Fruit fly (Drosophila melanogaster): Measurements from ENCODE around the gene CG3719.

CG3719 gene

DNA sequence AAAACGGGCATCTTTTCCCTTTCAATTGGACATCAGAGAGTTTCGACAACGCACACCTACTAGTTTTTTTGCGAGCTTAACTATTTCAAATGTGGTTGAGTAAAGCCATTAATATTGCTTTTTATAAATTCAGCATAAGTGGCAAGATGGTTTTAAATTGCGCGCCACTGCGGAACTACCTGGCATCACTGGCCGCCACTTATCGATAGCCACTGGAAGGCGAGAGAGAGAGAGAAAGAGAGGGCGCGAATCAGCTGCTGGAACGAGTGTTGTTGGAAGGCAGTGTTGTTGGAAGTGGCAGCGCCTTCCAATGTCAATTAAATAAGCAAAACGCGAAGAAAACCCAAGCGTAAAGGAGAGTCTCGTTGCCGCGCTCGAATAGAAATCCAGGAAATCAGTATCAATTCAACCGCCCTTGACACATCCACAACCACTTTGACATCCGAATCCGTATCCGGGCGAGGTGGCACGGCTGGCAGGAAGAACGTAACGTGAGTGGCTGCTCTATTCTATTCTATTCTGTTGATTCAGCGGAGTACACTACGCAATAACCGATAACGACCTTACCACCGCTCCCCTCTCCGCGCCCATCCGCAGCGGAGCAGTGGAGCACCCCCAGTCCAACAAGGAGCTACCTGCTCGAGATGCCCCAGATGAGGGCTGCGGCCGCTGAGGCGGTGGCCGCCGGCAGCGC is 4.9 kb downstream of the CG3719 start, which contains the start of gene AMPKalpha:
Gene AMPKalpha, plus strand, starts transcription at position 272 of the 694 bp plus-strand sequence.
- TF ChIP-seq CG8290 (GFP tag; optimal IDR thresholded peaks at IDR 0.05) (no peak), CG8290 (tag; optimal IDR thresholded peaks at IDR 0.05) (peak in 1 of 2 experiments; percentile 27), ci (GFP tag; IDR thresholded peaks at IDR 0.05) (no peak), Dp (GFP tag; optimal IDR thresholded peaks at IDR 0.05) (peak; percentile 97), CG15479 (GFP tag; optimal IDR thresholded peaks at IDR 0.05) (peak; percentile 33), E2f2 (GFP tag; IDR thresholded peaks at IDR 0.05) (peak; percentile 97), abd-A (tag; optimal IDR thresholded peaks at IDR 0.05) (peak; percentile 24), Trl (optimal IDR thresholded peaks at IDR 0.05) (peak; percentile 37 to 53), Trl (GFP tag; optimal IDR thresholded peaks at IDR 0.05) (no peak), mld (GFP tag; IDR thresholded peaks at IDR 0.05; ENCODE audit: partially characterized antibody) (0 out of 3 replicates have a peak, but pooled peaks have one; percentile 30), trem (tag; optimal IDR thresholded peaks at IDR 0.05) (peak; percentile 64), crp (GFP tag; optimal IDR thresholded peaks at IDR 0.05) (peak; percentile 41 to 87), Drgx (GFP tag; IDR thresholded peaks at IDR 0.05) (no peak), CG6791 (GFP tag; IDR thresholded peaks at IDR 0.05; ENCODE audit: partially characterized antibody) (peak; percentile 43; the same call in 1 of the 3 replicates), vvl (GFP tag; IDR thresholded peaks at IDR 0.05) (peak; percentile 19; the same call in 1 of the 2 replicates), CG17802 (tag; optimal IDR thresholded peaks at IDR 0.05) (no peak), CG16813 (GFP tag; IDR thresholded peaks at IDR 0.05; ENCODE audit: partially characterized antibody) (peak; percentile 38; the same call in 2 of the 3 replicates), onecut (GFP tag; IDR thresholded peaks at IDR 0.05) (0 out of 2 replicates have a peak, but pooled peaks have one; percentile 21), CG10267 (tag; optimal IDR thresholded peaks at IDR 0.05) (peak; percentile 49), MESR4 (GFP tag; optimal IDR thresholded peaks at IDR 0.05) (peak; percentile 89), CG7963 (GFP tag; IDR thresholded peaks at IDR 0.05; ENCODE audit: partially characterized antibody) (no peak), CG34376 (GFP tag; optimal IDR thresholded peaks at IDR 0.05) (peak; percentile 44), CG9437 (GFP tag; optimal IDR thresholded peaks at IDR 0.05) (peak; percentile 56), CG1603 (tag; optimal IDR thresholded peaks at IDR 0.05) (peak; percentile 47), crol (GFP tag; IDR thresholded peaks at IDR 0.05) (peak; percentile 71), MBD-R2 (GFP tag; IDR thresholded peaks at IDR 0.05) (peak; percentile 31; the same call in 1 of the 2 replicates), CG31388 (GFP tag; optimal IDR thresholded peaks at IDR 0.05) (no peak), chinmo (GFP tag; IDR thresholded peaks at IDR 0.05; ENCODE audit: partially characterized antibody) (0 out of 4 replicates have a peak, but pooled peaks have one; percentile 26), HLH4C (GFP tag; IDR thresholded peaks at IDR 0.05; ENCODE audit: partially characterized antibody) (0 out of 3 replicates have a peak, but pooled peaks have one; percentile 24), Adf1 (GFP tag; IDR thresholded peaks at IDR 0.05) (peak; percentile 8; the same call in 1 of the 2 replicates), CG2116 (GFP tag; optimal IDR thresholded peaks at IDR 0.05) (peak; percentile 28), YL-1 (GFP tag; optimal IDR thresholded peaks at IDR 0.05) (peak; percentile 15), CG31365 (tag; optimal IDR thresholded peaks at IDR 0.05) (no peak), CG13287 (GFP tag; IDR thresholded peaks at IDR 0.05; ENCODE audit: partially characterized antibody) (peak; percentile 55), chm (GFP tag; IDR thresholded peaks at IDR 0.05) (no peak; the same call in 1 of the 2 replicates), CG8388 (GFP tag; optimal IDR thresholded peaks at IDR 0.05) (peak; percentile 48), bbx (GFP tag; IDR thresholded peaks at IDR 0.05; ENCODE audit: partially characterized antibody) (peak; percentile 62), exex (tag; optimal IDR thresholded peaks at IDR 0.05) (peak; percentile 14), dan (GFP tag; IDR thresholded peaks at IDR 0.05) (no peak), CG4617 (GFP tag; optimal IDR thresholded peaks at IDR 0.05; ENCODE audit: borderline replicate concordance) (peak; percentile 17), Dref (GFP tag; IDR thresholded peaks at IDR 0.05) (peak; percentile 81), CG9817 (tag; optimal IDR thresholded peaks at IDR 0.05) (no peak), Med (GFP tag) (peak; percentile 34), Sry-δ (GFP tag; optimal IDR thresholded peaks at IDR 0.05) (peak; percentile 52), sim (GFP tag; IDR thresholded peaks at IDR 0.05) (no peak), gfzf (GFP tag; optimal IDR thresholded peaks at IDR 0.05) (peak; percentile 16), pzg (GFP tag; optimal IDR thresholded peaks at IDR 0.05) (peak; percentile 78), Myb (GFP tag; optimal IDR thresholded peaks at IDR 0.05) (peak; percentile 35)

Data from whole organism, embryonic.